Worm (Caenorhabditis elegans): ENCODE results near the gene F46C3.2.

Gene F46C3.2

ce11 chrX:11465215-11465614 lies 46.6 kb upstream of the F46C3.2 start, which contains the start of gene lin-14 (continued):
- TF ChIP-seq pha-4 (GFP tag; IDR thresholded peaks at IDR 0.05) (peak; percentile 64), pha-4 (tag; optimal IDR thresholded peaks at IDR 0.05) (peak; percentile 59), Y105C5A.15 (GFP tag; IDR thresholded peaks at IDR 0.05) (no peak)

ce11 chrX:11464271-11465103 lies 45.9 kb upstream of the F46C3.2 start:
- TF ChIP-seq ZK337.2 (GFP tag; IDR thresholded peaks at IDR 0.05) (no peak), unc-62 (GFP tag; optimal IDR thresholded peaks at IDR 0.05 in 1 of 2) (peak in 1 of 2 experiments; percentile 95), unc-62 (tag; optimal IDR thresholded peaks at IDR 0.05) (no peak), nhr-6 (tag; optimal IDR thresholded peaks at IDR 0.05) (peak; percentile 18), sdz-12 (GFP tag; optimal IDR thresholded peaks at IDR 0.05) (no peak), lsy-2 (tag; optimal IDR thresholded peaks at IDR 0.05) (peak in 1 of 2 experiments; percentile 17), nhr-77 (tag; optimal IDR thresholded peaks at IDR 0.05) (peak; percentile 73), spr-3 (GFP tag; optimal IDR thresholded peaks at IDR 0.05) (no peak), nhr-25 (tag; optimal IDR thresholded peaks at IDR 0.05; ENCODE audit: borderline replicate concordance, insufficient read depth) (no peak), pqm-1 (tag; optimal IDR thresholded peaks at IDR 0.05) (peak; percentile 93), dmd-6 (GFP tag; IDR thresholded peaks at IDR 0.05) (peak; percentile 68), Y48G9A.11 (GFP tag; IDR thresholded peaks at IDR 0.05) (no peak), egl-43 (GFP tag; IDR thresholded peaks at IDR 0.05) (no peak), nhr-48 (tag; optimal IDR thresholded peaks at IDR 0.05) (peak; percentile 9), jun-1 (tag; optimal IDR thresholded peaks at IDR 0.05) (peak; percentile 32), hlh-11 (tag; optimal IDR thresholded peaks at IDR 0.05) (peak; percentile 56), madf-9 (GFP tag; conservative IDR thresholded peaks at IDR 0.05) (no peak), tra-1 (GFP tag; IDR thresholded peaks at IDR 0.05) (0 out of 2 replicates have a peak, but pooled peaks have one; percentile 5), duxl-1 (tag; optimal IDR thresholded peaks at IDR 0.05; ENCODE audit: poor library complexity) (no peak), Y75B8A.6 (GFP tag; IDR thresholded peaks at IDR 0.05) (no peak), hlh-30 (tag; optimal IDR thresholded peaks at IDR 0.05; ENCODE audit: insufficient read depth) (peak; percentile 67), mxl-3 (GFP tag; optimal IDR thresholded peaks at IDR 0.05) (no peak), mdl-1 (tag; optimal IDR thresholded peaks at IDR 0.05) (peak in 1 of 2 experiments; percentile 58), nhr-11 (tag; optimal IDR thresholded peaks at IDR 0.05) (peak; percentile 68), daf-16 (GFP tag; optimal IDR thresholded peaks at IDR 0.05) (no peak), daf-16 (tag; optimal IDR thresholded peaks at IDR 0.05) (peak; percentile 38), nhr-28 (tag; optimal IDR thresholded peaks at IDR 0.05) (peak; percentile 70), dve-1 (tag; optimal IDR thresholded peaks at IDR 0.05; ENCODE audit: insufficient read depth) (peak; percentile 21), spr-1 (tag; optimal IDR thresholded peaks at IDR 0.05) (no peak), mdt-29 (GFP tag; IDR thresholded peaks at IDR 0.05) (peak; percentile 26; the same call in 1 of the 2 replicates), nhr-41 (GFP tag; IDR thresholded peaks at IDR 0.05) (no peak), mep-1 (tag; optimal IDR thresholded peaks at IDR 0.05) (peak; percentile 54), ceh-28 (tag; optimal IDR thresholded peaks at IDR 0.05) (no peak), zip-2 (tag; optimal IDR thresholded peaks at IDR 0.05) (no peak), fkh-10 (GFP tag; optimal IDR thresholded peaks at IDR 0.05) (no peak)

ce11 chrX:11463568-11463967 lies 45.0 kb upstream of the F46C3.2 start:
- peak; percentile 35 for TF ChIP-seq hlh-11 (tag; optimal IDR thresholded peaks at IDR 0.05)
- peak; percentile 43 for TF ChIP-seq hlh-30 (tag; optimal IDR thresholded peaks at IDR 0.05; ENCODE audit: insufficient read depth)
- TF ChIP-seq nhr-28 (tag; optimal IDR thresholded peaks at IDR 0.05): peak; percentile 6
- TF ChIP-seq skn-1 (tag; optimal IDR thresholded peaks at IDR 0.05): no peak
- peak in 1 of 2 experiments; percentile 28 for TF ChIP-seq daf-16 (GFP tag; optimal IDR thresholded peaks at IDR 0.05)
- TF ChIP-seq daf-16 (tag; optimal IDR thresholded peaks at IDR 0.05): no peak
- TF ChIP-seq egl-27 (tag; optimal IDR thresholded peaks at IDR 0.05): no peak
- no peak for TF ChIP-seq ceh-28 (tag; optimal IDR thresholded peaks at IDR 0.05)
- TF ChIP-seq ZK546.5 (tag; optimal IDR thresholded peaks at IDR 0.05): no peak
- no peak for TF ChIP-seq D1046.2 (GFP tag; IDR thresholded peaks at IDR 0.05)
- TF ChIP-seq mxl-2 (GFP tag; conservative IDR thresholded peaks at IDR 0.05): no peak

All from whole organism, L4 larva.